Worm (Caenorhabditis elegans) whole organism, L3 larva: ENCODE measurements around the gene fozi-1.

ENCODE experiments used
- ama-1 ChIP-seq: fragments of 150-350 bp; optimal IDR thresholded peaks from 2 replicates; lab custom pipeline; 2018
- ceh-28 ChIP-seq: fragments of 150-350 bp; optimal IDR thresholded peaks from 2 replicates; lab custom pipeline; 2014; ENCODE audit warnings: missing biosample characterization, missing genetic modification reagents, missing genetic modification characterization
- egl-27 ChIP-seq: sonication (generic microtip); optimal IDR thresholded peaks from 4 replicates; lab custom pipeline; 2017; ENCODE audit warnings: missing biosample characterization, missing genetic modification reagents, missing genetic modification characterization
- elt-3 ChIP-seq, 3 experiments: fragments of 150-350 bp in 1 of 3; sonication (generic microtip) in 2 of 3; optimal IDR thresholded peaks; 2 replicates in 2 of 3; 4 replicates in 1 of 3; lab custom pipeline; 2014 to 2017; ENCODE audit warnings: missing biosample characterization in 3 of 3, missing genetic modification characterization in 3 of 3
- lsy-12 ChIP-seq: sonication (generic microtip); optimal IDR thresholded peaks from 2 replicates; lab custom pipeline; 2016; ENCODE audit warnings: mild to moderate bottlenecking, missing genetic modification characterization, missing compliant biosample characterization
- nhr-23 ChIP-seq: fragments of 150-350 bp; optimal IDR thresholded peaks from 2 replicates; lab custom pipeline; 2014; ENCODE audit warnings: missing biosample characterization, missing genetic modification reagents, missing genetic modification characterization
- nhr-237 ChIP-seq: fragments of 150-350 bp; optimal IDR thresholded peaks from 2 replicates; lab custom pipeline; 2014; ENCODE audit warnings: missing biosample characterization, missing genetic modification characterization
- pha-4 ChIP-seq: fragments of 150-350 bp; optimal IDR thresholded peaks from 2 replicates; lab custom pipeline; 2014; ENCODE audit warnings: missing biosample characterization, missing genetic modification reagents, missing genetic modification characterization
- snpc-4 ChIP-seq: fragments of 150-350 bp; optimal IDR thresholded peaks from 2 replicates; lab custom pipeline; 2014; ENCODE audit warnings: missing biosample characterization, missing genetic modification characterization
- tbx-2 ChIP-seq: sonication (generic microtip); optimal IDR thresholded peaks from 2 replicates; lab custom pipeline; 2016; ENCODE audit warnings: mild to moderate bottlenecking, missing genetic modification characterization, missing compliant biosample characterization
- ztf-11 ChIP-seq: fragments of 150-350 bp; optimal IDR thresholded peaks from 2 replicates; lab custom pipeline; 2014; ENCODE audit warnings: missing biosample characterization, missing genetic modification characterization

- no peak for TF ChIP-seq nhr-23 (tag; lab: Kevin White, UChicago)
- no peak for TF ChIP-seq elt-3 (tag; optimal IDR thresholded peaks at IDR 0.05; lab: Kevin White, UChicago)
- TF ChIP-seq tbx-2 (tag; lab: Kevin White, UChicago), result no peak
- no peak for TF ChIP-seq ceh-28 (tag; lab: Kevin White, UChicago)
- TF ChIP-seq pha-4, result no peak
- no peak for TF ChIP-seq ama-1 (lab: Kevin White, UChicago)
- TF ChIP-seq snpc-4 (tag; lab: Kevin White, UChicago), result no peak
- TF ChIP-seq nhr-237, result no peak
- TF ChIP-seq lsy-12 (tag; lab: Kevin White, UChicago), result no peak
- TF ChIP-seq ztf-11 (tag; lab: Kevin White, UChicago), result no peak
- no peak for TF ChIP-seq egl-27 (tag; lab: Kevin White, UChicago)
Observed at ce11 chrIII:9317601-9318000, 36.0 kb downstream of the fozi-1 start.
